Worm (Caenorhabditis elegans) whole organism, L4 larva: ENCODE measurements around the gene kcnl-1.

Experiments used
- aly-2 ChIP-seq: sonication (generic microtip); optimal IDR thresholded peaks from 2 replicates; lab custom pipeline; 2018; ENCODE audit warnings: missing biosample characterization, missing genetic modification characterization
- ceh-82 ChIP-seq: sonication (generic microtip); optimal IDR thresholded peaks from 2 replicates; lab custom pipeline; 2017; ENCODE audit warnings: missing biosample characterization, missing genetic modification characterization
- daf-16 ChIP-seq, 3 experiments: sonication (generic microtip); optimal IDR thresholded peaks; 2 replicates each; lab custom pipeline; 2016 to 2017; ENCODE audit warnings: missing genetic modification characterization in 3 of 3, missing genetic modification reagents in 3 of 3, mild to moderate bottlenecking in 2 of 3, missing compliant biosample characterization in 2 of 3, missing biosample characterization in 1 of 3, moderate library complexity in 1 of 3
- nhr-11 ChIP-seq: fragments of 150-350 bp; optimal IDR thresholded peaks from 2 replicates; lab custom pipeline; 2014; ENCODE audit warnings: missing biosample characterization, missing genetic modification characterization
- nhr-237 ChIP-seq: sonication (generic microtip); optimal IDR thresholded peaks from 2 replicates; lab custom pipeline; 2017; ENCODE audit warnings: missing biosample characterization, missing genetic modification characterization
- nhr-28 ChIP-seq: fragments of 150-350 bp; optimal IDR thresholded peaks from 2 replicates; lab custom pipeline; 2014; ENCODE audit warnings: missing biosample characterization, missing genetic modification characterization
- nhr-6 ChIP-seq: fragments of 150-350 bp; optimal IDR thresholded peaks from 2 replicates; lab custom pipeline; 2014; ENCODE audit warnings: missing biosample characterization, missing genetic modification characterization
- skn-1 ChIP-seq: fragments of 150-350 bp; optimal IDR thresholded peaks from 2 replicates; lab custom pipeline; 2014; ENCODE audit warnings: missing biosample characterization, missing genetic modification characterization

DNA sequence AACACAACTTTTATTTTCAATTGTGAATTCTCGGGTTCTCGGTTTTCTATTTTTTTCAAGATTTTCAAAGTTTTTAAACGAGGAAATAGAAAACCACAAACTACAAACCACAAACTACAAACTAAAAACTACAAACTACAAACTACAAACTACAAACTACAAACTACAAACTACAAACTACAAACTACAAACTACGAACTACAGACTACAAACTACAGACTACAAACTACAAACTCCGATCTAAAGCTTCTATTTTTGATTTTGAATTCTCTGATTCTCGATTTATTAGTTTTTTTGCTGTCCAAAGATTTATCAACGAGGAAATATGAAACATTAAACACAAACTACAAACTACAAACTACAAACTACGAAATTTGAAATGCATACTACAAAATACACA is 14.9 kb upstream of the kcnl-1 start:
- TF ChIP-seq nhr-6 (tag; lab: Kevin White, UChicago) (no peak), nhr-11 (tag; lab: Kevin White, UChicago) (no peak), daf-16 (GFP tag; optimal IDR thresholded peaks at IDR 0.05; lab: Kevin White, UChicago) (no peak), daf-16 (tag; optimal IDR thresholded peaks at IDR 0.05; lab: Kevin White, UChicago) (no peak), aly-2 (tag; lab: Kevin White, UChicago) (no peak), nhr-237 (tag; lab: Kevin White, UChicago) (no peak), skn-1 (tag; lab: Kevin White, UChicago) (no peak), ceh-82 (tag; lab: Kevin White, UChicago) (no peak), nhr-28 (peak; percentile 88)
